Worm (Caenorhabditis elegans) whole organism, mixed stage, embryonic: ENCODE results near the gene ZK507.1.

Experiments used
- ceh-83 ChIP-seq: fragments of 200-800 bp; sonication (Bioruptor generic); optimal IDR thresholded peaks from 2 replicates; lab custom pipeline; 2018; ENCODE audit warnings: mild to moderate bottlenecking, missing genetic modification characterization, missing compliant biosample characterization
- hlh-1 ChIP-seq: fragments of 150-350 bp; optimal IDR thresholded peaks from 2 replicates; lab custom pipeline; 2014; ENCODE audit warnings: missing biosample characterization, missing genetic modification reagents, missing genetic modification characterization
- lin-13 ChIP-seq: fragments of 150-350 bp; optimal IDR thresholded peaks from 2 replicates; lab custom pipeline; 2014; ENCODE audit warnings: missing biosample characterization, missing genetic modification characterization
- lin-32 ChIP-seq: fragments of 200-800 bp; sonication (Bioruptor generic); optimal IDR thresholded peaks from 2 replicates; lab custom pipeline; 2018; ENCODE audit warnings: mild to moderate bottlenecking, missing genetic modification characterization, missing compliant biosample characterization
- lsy-2 ChIP-seq: fragments of 150-350 bp; optimal IDR thresholded peaks from 2 replicates; lab custom pipeline; 2014; ENCODE audit warnings: missing biosample characterization, missing genetic modification characterization
- nhr-237 ChIP-seq: fragments of 150-350 bp; optimal IDR thresholded peaks from 2 replicates; lab custom pipeline; 2014; ENCODE audit warnings: missing biosample characterization, missing genetic modification characterization
- nhr-28 ChIP-seq: fragments of 150-350 bp; optimal IDR thresholded peaks from 2 replicates; lab custom pipeline; 2014; ENCODE audit warnings: missing biosample characterization, missing genetic modification characterization
- nhr-76 ChIP-seq: sonication (generic microtip); optimal IDR thresholded peaks from 2 replicates; lab custom pipeline; 2017; ENCODE audit warnings: missing biosample characterization, missing genetic modification characterization
- snpc-4 ChIP-seq: fragments of 150-350 bp; optimal IDR thresholded peaks from 2 replicates; lab custom pipeline; 2014; ENCODE audit warnings: missing biosample characterization, missing genetic modification characterization
- tbx-8 ChIP-seq: fragments of 200-800 bp; sonication (Bioruptor generic); optimal IDR thresholded peaks from 2 replicates; lab custom pipeline; 2018; ENCODE audit warnings: mild to moderate bottlenecking, missing genetic modification characterization, moderate library complexity, missing compliant biosample characterization
- ztf-11 ChIP-seq: fragments of 150-350 bp; optimal IDR thresholded peaks from 2 replicates; lab custom pipeline; 2014; ENCODE audit warnings: missing biosample characterization, missing genetic modification characterization

- TF ChIP-seq ztf-11 (tag; lab: Kevin White, UChicago), result no peak
- no peak for TF ChIP-seq nhr-76 (tag; lab: Kevin White, UChicago)
- no peak for TF ChIP-seq nhr-28 (tag; lab: Kevin White, UChicago)
- no peak for TF ChIP-seq lin-13
- TF ChIP-seq tbx-8, result no peak
- TF ChIP-seq ceh-83 (GFP tag; lab: Kevin White, UChicago), result no peak
- no peak for TF ChIP-seq hlh-1 (tag; lab: Kevin White, UChicago)
- no peak for TF ChIP-seq lin-32
- no peak for TF ChIP-seq snpc-4 (tag; lab: Kevin White, UChicago)
- TF ChIP-seq nhr-237 (tag; lab: Kevin White, UChicago), result no peak
- TF ChIP-seq lsy-2, result no peak
Observed at ce11 chrIII:9060267-9060666, 40.8 kb downstream of the ZK507.1 start.
